Worm (Caenorhabditis elegans) whole organism, early embryonic: ENCODE measurements around the gene drd-10.

Source experiments
- B0310.2 ChIP-seq: sonication (generic microtip); optimal IDR thresholded peaks from 2 replicates; lab custom pipeline; 2016; ENCODE audit warnings: mild to moderate bottlenecking, missing genetic modification characterization, missing compliant biosample characterization
- F13C5.2 ChIP-seq: sonication (generic microtip); optimal IDR thresholded peaks from 2 replicates; lab custom pipeline; 2017; ENCODE audit warnings: mild to moderate bottlenecking, missing genetic modification characterization, inconsistent platforms, missing compliant biosample characterization
- aly-1 ChIP-seq: sonication (generic microtip); optimal IDR thresholded peaks from 2 replicates; lab custom pipeline; 2016; ENCODE audit warnings: missing genetic modification characterization, missing compliant biosample characterization
- ama-1 ChIP-seq: fragments of 150-350 bp; optimal IDR thresholded peaks from 2 replicates; lab custom pipeline; 2014
- ceh-13 ChIP-seq: fragments of 200-800 bp; sonication (Bioruptor generic); optimal IDR thresholded peaks from 2 replicates; lab custom pipeline; 2018; ENCODE audit warnings: mild to moderate bottlenecking, missing genetic modification characterization, missing compliant biosample characterization
- ceh-36 ChIP-seq: sonication (generic microtip); optimal IDR thresholded peaks from 2 replicates; lab custom pipeline; 2016; ENCODE audit warnings: missing genetic modification characterization, inconsistent platforms, missing compliant biosample characterization
- ets-7 ChIP-seq: sonication (generic microtip); optimal IDR thresholded peaks from 2 replicates; lab custom pipeline; 2016; ENCODE audit warnings: missing genotype, missing genetic modification characterization, missing compliant biosample characterization
- flt-1 ChIP-seq: fragments of 200-800 bp; sonication (Bioruptor generic); IDR thresholded peaks from 2 replicates; pipeline ENCODE4 v1.3.6; 2022; ENCODE audit warnings: missing genetic modification characterization, missing compliant biosample characterization
- hmbx-1 ChIP-seq: sonication (generic microtip); optimal IDR thresholded peaks from 2 replicates; lab custom pipeline; 2016; ENCODE audit warnings: mild to moderate bottlenecking, missing genetic modification characterization, missing compliant biosample characterization
- hmg-4 ChIP-seq: fragments of 200-800 bp; sonication (Bioruptor generic); optimal IDR thresholded peaks from 2 replicates; lab custom pipeline; 2018; ENCODE audit warnings: mild to moderate bottlenecking, missing genetic modification characterization, missing compliant biosample characterization
- hnd-1 ChIP-seq: sonication (generic microtip); optimal IDR thresholded peaks from 2 replicates; lab custom pipeline; 2016; ENCODE audit warnings: missing genetic modification characterization, missing compliant biosample characterization
- pes-1 ChIP-seq: fragments of 200-800 bp; sonication (Bioruptor generic); IDR thresholded peaks from 2 replicates; pipeline ENCODE4 v1.3.6; 2022; ENCODE audit warnings: missing genetic modification reagents, missing genetic modification characterization, missing compliant biosample characterization
- scrt-1 ChIP-seq: fragments of 200-800 bp; sonication (Bioruptor generic); IDR thresholded peaks from 2 replicates; pipeline ENCODE4 v1.3.6; 2022; ENCODE audit warnings: missing genetic modification characterization, missing compliant biosample characterization
- sea-1 ChIP-seq: fragments of 200-800 bp; sonication (Bioruptor generic); conservative IDR thresholded peaks from 2 replicates; pipeline ENCODE4 v1.3.6; 2022; ENCODE audit warnings: missing genetic modification characterization, missing compliant biosample characterization
- tbx-11 ChIP-seq: fragments of 200-800 bp; sonication (Bioruptor generic); IDR thresholded peaks from 2 replicates; pipeline ENCODE4 v1.3.6; 2022; ENCODE audit warnings: missing genetic modification characterization, missing compliant biosample characterization
- tbx-37 ChIP-seq: fragments of 200-800 bp; sonication (Bioruptor generic); conservative IDR thresholded peaks from 2 replicates; pipeline ENCODE4 v1.3.6; 2022; ENCODE audit warnings: missing genetic modification reagents, missing genetic modification characterization, missing compliant biosample characterization
- tra-4 ChIP-seq: sonication (generic microtip); optimal IDR thresholded peaks from 2 replicates; lab custom pipeline; 2017; ENCODE audit warnings: missing genetic modification characterization, missing compliant biosample characterization

The drd-10 gene

ce11 chrV:7003850-7004249 lies 3.6 kb upstream of the drd-10 start, which contains the start of gene srab-4:
Gene srab-4, plus strand, starts transcription at chrV:7004150.
- TF ChIP-seq ceh-36 (tag; lab: Kevin White, UChicago), result no peak
- TF ChIP-seq sea-1 (GFP tag; lab: Robert Waterston, UW), result no peak
- TF ChIP-seq flt-1, result no peak
- no peak for TF ChIP-seq ets-7 (tag; lab: Kevin White, UChicago)
- no peak for TF ChIP-seq ceh-13
- TF ChIP-seq aly-1 (tag; lab: Kevin White, UChicago), result no peak
- TF ChIP-seq hnd-1, result no peak
- TF ChIP-seq pes-1, result no peak
- no peak for TF ChIP-seq ama-1
- TF ChIP-seq tbx-37 (GFP tag; lab: Robert Waterston, UW), result no peak

ce11 chrV:7005964-7006363 lies 1.4 kb upstream of the drd-10 start, which contains the start of gene spig-10:
Gene spig-10, plus strand, starts transcription at chrV:7006264.
- TF ChIP-seq ceh-13 (no peak), ama-1 (no peak), tra-4 (tag; lab: Kevin White, UChicago) (no peak), ceh-36 (tag; lab: Kevin White, UChicago) (no peak), scrt-1 (GFP tag; lab: Robert Waterston, UW) (no peak), hmg-4 (GFP tag; lab: Kevin White, UChicago) (no peak), sea-1 (GFP tag; lab: Robert Waterston, UW) (no peak), hnd-1 (no peak), aly-1 (tag; lab: Kevin White, UChicago) (no peak), flt-1 (no peak), hmbx-1 (tag; lab: Kevin White, UChicago) (no peak)

ce11 chrV:7009461-7009860 lies 2.1 kb downstream of the drd-10 start, which contains the start of gene C33G8.2:
Gene C33G8.2, plus strand, starts transcription at chrV:7009761.
- TF ChIP-seq hnd-1 (no peak), pes-1 (no peak), tbx-37 (GFP tag; lab: Robert Waterston, UW) (no peak), ama-1 (no peak), ceh-13 (no peak), ets-7 (tag; lab: Kevin White, UChicago) (no peak), F13C5.2 (no peak), flt-1 (no peak), hmbx-1 (tag; lab: Kevin White, UChicago) (no peak), B0310.2 (tag; lab: Kevin White, UChicago) (no peak), sea-1 (GFP tag; lab: Robert Waterston, UW) (no peak), ceh-36 (tag; lab: Kevin White, UChicago) (no peak), aly-1 (tag; lab: Kevin White, UChicago) (no peak), hmg-4 (GFP tag; lab: Kevin White, UChicago) (no peak), tra-4 (tag; lab: Kevin White, UChicago) (no peak), scrt-1 (GFP tag; lab: Robert Waterston, UW) (no peak), tbx-11 (no peak)

ce11 chrV:7012617-7013016 lies 5.2 kb downstream of the drd-10 start, which contains the start of gene srw-127:
Gene srw-127, plus strand, starts transcription at chrV:7012917.
- TF ChIP-seq tbx-11 (no peak), ceh-36 (tag; lab: Kevin White, UChicago) (no peak), aly-1 (tag; lab: Kevin White, UChicago) (no peak), ceh-13 (no peak), ets-7 (tag; lab: Kevin White, UChicago) (no peak), B0310.2 (tag; lab: Kevin White, UChicago) (no peak), sea-1 (GFP tag; lab: Robert Waterston, UW) (no peak), hnd-1 (no peak), tra-4 (tag; lab: Kevin White, UChicago) (no peak), ama-1 (no peak)

- TF ChIP-seq ceh-36 (tag; lab: Kevin White, UChicago) (no peak), tra-4 (tag; lab: Kevin White, UChicago) (no peak), flt-1 (no peak), hnd-1 (no peak), tbx-11 (no peak), tbx-37 (GFP tag; lab: Robert Waterston, UW) (no peak), hmg-4 (GFP tag; lab: Kevin White, UChicago) (no peak), aly-1 (tag; lab: Kevin White, UChicago) (no peak), ama-1 (no peak), ceh-13 (no peak), hmbx-1 (tag; lab: Kevin White, UChicago) (no peak), F13C5.2 (no peak), scrt-1 (GFP tag; lab: Robert Waterston, UW) (no peak), pes-1 (no peak), B0310.2 (tag; lab: Kevin White, UChicago) (no peak)
Observed at ce11 chrV:7015872-7016271, 8.5 kb downstream of the drd-10 start, which contains the start of gene C33G8.13. Gene C33G8.13, minus strand, starts transcription at chrV:7015972.

- no peak for TF ChIP-seq pes-1
- TF ChIP-seq hnd-1, result no peak
- no peak for TF ChIP-seq aly-1 (tag; lab: Kevin White, UChicago)
- no peak for TF ChIP-seq sea-1 (GFP tag; lab: Robert Waterston, UW)
- TF ChIP-seq scrt-1 (GFP tag; lab: Robert Waterston, UW), result no peak
- no peak for TF ChIP-seq hmg-4 (GFP tag; lab: Kevin White, UChicago)
- no peak for TF ChIP-seq ets-7 (tag; lab: Kevin White, UChicago)
- TF ChIP-seq B0310.2 (tag; lab: Kevin White, UChicago), result no peak
- no peak for TF ChIP-seq F13C5.2
- TF ChIP-seq tbx-11, result no peak
- no peak for TF ChIP-seq ceh-13
- TF ChIP-seq hmbx-1 (tag; lab: Kevin White, UChicago), result no peak
- no peak for TF ChIP-seq ceh-36 (tag; lab: Kevin White, UChicago)
Observed at ce11 chrV:7017059-7017458, 9.7 kb downstream of the drd-10 start, which contains the start of gene srsx-32. Gene srsx-32, plus strand, starts transcription at chrV:7017359.

ce11 chrV:7021772-7022171 lies 14.4 kb downstream of the drd-10 start, which contains the start of gene F20A1.4:
Gene F20A1.4, minus strand, starts transcription at chrV:7021872.
- TF ChIP-seq aly-1 (tag; lab: Kevin White, UChicago) (no peak), B0310.2 (tag; lab: Kevin White, UChicago) (no peak), sea-1 (GFP tag; lab: Robert Waterston, UW) (no peak), tbx-37 (GFP tag; lab: Robert Waterston, UW) (no peak), scrt-1 (GFP tag; lab: Robert Waterston, UW) (no peak), ceh-13 (no peak), F13C5.2 (no peak), tbx-11 (no peak), flt-1 (no peak), tra-4 (tag; lab: Kevin White, UChicago) (no peak), hnd-1 (no peak), pes-1 (no peak), hmbx-1 (tag; lab: Kevin White, UChicago) (no peak), ceh-36 (tag; lab: Kevin White, UChicago) (no peak)
